Fruit fly (Drosophila melanogaster) whole organism, adult: Measurements from ENCODE around the gene MnM.
A peak's percentile ranks its signal among the peaks of the same experiment; 100 is the strongest.

Experiments used
- CG11617 ChIP-seq: fragments of 200-800 bp; sonication (Bioruptor generic); optimal IDR thresholded peaks from 2 replicates; lab custom pipeline; 2017; ENCODE audit warnings: mild to moderate bottlenecking, missing biosample characterization, missing genetic modification reagents, missing genetic modification characterization
- CG12768 ChIP-seq: fragments of 200-800 bp; sonication (Bioruptor generic); optimal IDR thresholded peaks from 2 replicates; lab custom pipeline; 2017; ENCODE audit warnings: missing biosample characterization, missing genetic modification characterization, mild to moderate bottlenecking, moderate library complexity, missing genetic modification reagents
- CG14711 ChIP-seq: fragments of 200-800 bp; sonication (Bioruptor generic); optimal IDR thresholded peaks from 2 replicates; lab custom pipeline; 2018; ENCODE audit warnings: missing biosample characterization, mild to moderate bottlenecking, missing genetic modification characterization, moderate library complexity
- CG1620 ChIP-seq: fragments of 200-800 bp; sonication (Bioruptor generic); optimal IDR thresholded peaks from 2 replicates; lab custom pipeline; 2016; ENCODE audit warnings: missing biosample characterization, missing genetic modification characterization
- CG33017 ChIP-seq: fragments of 200-800 bp; sonication (Bioruptor generic); optimal IDR thresholded peaks from 2 replicates; lab custom pipeline; 2018; ENCODE audit warnings: missing biosample characterization, mild to moderate bottlenecking, missing genetic modification characterization, moderate library complexity
- CG5204 ChIP-seq: fragments of 200-800 bp; sonication (Bioruptor generic); optimal IDR thresholded peaks from 2 replicates; lab custom pipeline; 2016; ENCODE audit warnings: missing biosample characterization, missing genetic modification characterization
- CG7045 ChIP-seq: fragments of 200-800 bp; sonication (Bioruptor generic); optimal IDR thresholded peaks from 2 replicates; lab custom pipeline; 2017; ENCODE audit warnings: missing biosample characterization, mild to moderate bottlenecking, missing genetic modification characterization
- CG7101 ChIP-seq: fragments of 200-800 bp; sonication (Bioruptor generic); optimal IDR thresholded peaks from 2 replicates; lab custom pipeline; 2018; ENCODE audit warnings: missing biosample characterization, mild to moderate bottlenecking, missing genetic modification characterization, moderate library complexity
- Clk ChIP-seq: fragments of 200-800 bp; sonication (Bioruptor generic); optimal IDR thresholded peaks from 2 replicates; lab custom pipeline; 2017; ENCODE audit warnings: missing biosample characterization, missing genetic modification characterization
- Crg-1 ChIP-seq: fragments of 200-800 bp; sonication (Bioruptor generic); optimal IDR thresholded peaks from 2 replicates; lab custom pipeline; 2016; ENCODE audit warnings: missing biosample characterization, missing genetic modification characterization
- Hr96 ChIP-seq: fragments of 200-800 bp; sonication (Bioruptor generic); optimal IDR thresholded peaks from 2 replicates; lab custom pipeline; 2016; ENCODE audit warnings: missing biosample characterization, missing genetic modification characterization
- Mnt ChIP-seq: fragments of 200-800 bp; sonication (Bioruptor generic); optimal IDR thresholded peaks from 2 replicates; lab custom pipeline; 2016; ENCODE audit warnings: missing biosample characterization, mild to moderate bottlenecking, missing genetic modification characterization
- bab1 ChIP-seq: fragments of 200-800 bp; sonication (Bioruptor generic); optimal IDR thresholded peaks from 3 replicates; lab custom pipeline; 2019; ENCODE audit warnings: missing biosample characterization, mild to moderate bottlenecking, missing genetic modification characterization, moderate library complexity
- cic ChIP-seq: fragments of 200-800 bp; sonication (Bioruptor generic); optimal IDR thresholded peaks from 2 replicates; lab custom pipeline; 2017; ENCODE audit warnings: missing biosample characterization, mild to moderate bottlenecking, missing genetic modification characterization, moderate library complexity
- cnc ChIP-seq, 2 experiments: fragments of >200 bp; optimal IDR thresholded peaks; 2 replicates each; lab custom pipeline; 2017
- kay ChIP-seq: fragments of 200-800 bp; sonication (Bioruptor generic); peaks from one replicate; lab custom pipeline; 2016; ENCODE audit warnings: missing biosample characterization, missing genetic modification characterization, borderline replicate concordance
- ovo ChIP-seq: fragments of 200-800 bp; sonication (Bioruptor generic); optimal IDR thresholded peaks from 2 replicates; lab custom pipeline; 2016; ENCODE audit warnings: missing biosample characterization, missing genetic modification characterization
- pad ChIP-seq: fragments of 200-800 bp; sonication (Bioruptor generic); optimal IDR thresholded peaks from 3 replicates; lab custom pipeline; 2017; ENCODE audit warnings: missing biosample characterization, missing genetic modification characterization, mild to moderate bottlenecking, moderate library complexity, missing genetic modification reagents
- tj ChIP-seq: fragments of 200-800 bp; sonication (Bioruptor generic); optimal IDR thresholded peaks from 3 replicates; lab custom pipeline; 2017; ENCODE audit warnings: missing biosample characterization, mild to moderate bottlenecking, missing genetic modification characterization, moderate library complexity
- toe ChIP-seq: fragments of 200-800 bp; sonication (Bioruptor generic); optimal IDR thresholded peaks from 2 replicates; lab custom pipeline; 2016; ENCODE audit warnings: missing biosample characterization, missing genetic modification characterization

Gene MnM

dm6 chr3L:3192912-3193311 lies 14.5 kb upstream of the MnM start, which contains the start of gene Hsp83:
Gene Hsp83, plus strand, starts transcription at chr3L:3192969.
- TF ChIP-seq tj (GFP tag; lab: Kevin White, UChicago): peak; percentile 87
- peak; percentile 91 for TF ChIP-seq pad (GFP tag; lab: Kevin White, UChicago)
- peak; percentile 99 for TF ChIP-seq cic (GFP tag; lab: Kevin White, UChicago)
- TF ChIP-seq Mnt (GFP tag; lab: Kevin White, UChicago): peak; percentile 98
- peak; percentile 99 for TF ChIP-seq CG12768 (GFP tag; lab: Kevin White, UChicago)
- TF ChIP-seq CG7045: peak; percentile 99
- peak; percentile 96 for TF ChIP-seq ovo (GFP tag; lab: Kevin White, UChicago)
- peak; percentile 99 for TF ChIP-seq CG11617 (GFP tag; lab: Kevin White, UChicago)
- TF ChIP-seq bab1 (GFP tag; lab: Kevin White, UChicago): peak; percentile 98
- peak; percentile 92 for TF ChIP-seq Clk (GFP tag; lab: Kevin White, UChicago)
- TF ChIP-seq CG14711: peak; percentile 86
- TF ChIP-seq cnc (optimal IDR thresholded peaks at IDR 0.05; lab: Kevin White, UChicago): no peak
- TF ChIP-seq Hr96 (GFP tag; lab: Kevin White, UChicago): peak; percentile 97
- TF ChIP-seq toe (GFP tag; lab: Kevin White, UChicago): peak; percentile 86
- peak; percentile 91 for TF ChIP-seq CG1620 (GFP tag; lab: Kevin White, UChicago)
- peak; percentile 99 for TF ChIP-seq CG7101 (tag; lab: Kevin White, UChicago)
- peak; percentile 98 for TF ChIP-seq kay (GFP tag; lab: Kevin White, UChicago)
- peak; percentile 99 for TF ChIP-seq CG33017 (tag; lab: Kevin White, UChicago)
- peak; percentile 96 for TF ChIP-seq CG5204 (GFP tag; lab: Kevin White, UChicago)
- peak; percentile 99 for TF ChIP-seq Crg-1

dm6 chr3L:3192333-3192894 lies 14.0 kb upstream of the MnM start, which contains the start of gene CG14965:
Gene CG14965, minus strand, starts transcription at chr3L:3192491.
- TF ChIP-seq Clk (GFP tag; lab: Kevin White, UChicago): no peak
- TF ChIP-seq kay (GFP tag; lab: Kevin White, UChicago): no peak
- no peak for TF ChIP-seq ovo (GFP tag; lab: Kevin White, UChicago)
- no peak for TF ChIP-seq cic (GFP tag; lab: Kevin White, UChicago)

- no peak for TF ChIP-seq CG7101 (tag; lab: Kevin White, UChicago)
Measured at dm6 chr3L:3189647-3190046, 11.3 kb upstream of the MnM start, which contains the start of the genes CG42525 and CG14958. Gene CG42525, minus strand, starts transcription at chr3L:3189747. Gene CG14958, plus strand, starts transcription at chr3L:3189978.

- TF ChIP-seq CG12768 (GFP tag; lab: Kevin White, UChicago) (peak; percentile 11), CG1620 (GFP tag; lab: Kevin White, UChicago) (no peak), Mnt (GFP tag; lab: Kevin White, UChicago) (no peak), CG7045 (peak; percentile 55), CG33017 (tag; lab: Kevin White, UChicago) (no peak), CG14711 (no peak), CG7101 (tag; lab: Kevin White, UChicago) (no peak)
Measured at dm6 chr3L:3187263-3187662, 8.9 kb upstream of the MnM start, which contains the start of gene CG14957. Gene CG14957, plus strand, starts transcription at chr3L:3187563.

dm6 chr3L:3186364-3186763 lies 8.0 kb upstream of the MnM start, which contains the start of gene CG32284:
Gene CG32284, plus strand, starts transcription at chr3L:3186664.
- TF ChIP-seq kay (GFP tag; lab: Kevin White, UChicago): no peak
- TF ChIP-seq bab1 (GFP tag; lab: Kevin White, UChicago): no peak
- TF ChIP-seq Mnt (GFP tag; lab: Kevin White, UChicago): no peak
- no peak for TF ChIP-seq ovo (GFP tag; lab: Kevin White, UChicago)
- no peak for TF ChIP-seq CG7045
- no peak for TF ChIP-seq CG11617 (GFP tag; lab: Kevin White, UChicago)
- no peak for TF ChIP-seq pad (GFP tag; lab: Kevin White, UChicago)
- TF ChIP-seq tj (GFP tag; lab: Kevin White, UChicago): no peak
- TF ChIP-seq Clk (GFP tag; lab: Kevin White, UChicago): no peak
- no peak for TF ChIP-seq toe (GFP tag; lab: Kevin White, UChicago)
- TF ChIP-seq cnc (optimal IDR thresholded peaks at IDR 0.05; lab: Kevin White, UChicago): no peak
- TF ChIP-seq cic (GFP tag; lab: Kevin White, UChicago): no peak
- no peak for TF ChIP-seq Hr96 (GFP tag; lab: Kevin White, UChicago)
- TF ChIP-seq Crg-1: no peak

- TF ChIP-seq toe (GFP tag; lab: Kevin White, UChicago) (no peak), tj (GFP tag; lab: Kevin White, UChicago) (no peak), Clk (GFP tag; lab: Kevin White, UChicago) (no peak), CG7101 (tag; lab: Kevin White, UChicago) (no peak), pad (GFP tag; lab: Kevin White, UChicago) (no peak), kay (GFP tag; lab: Kevin White, UChicago) (no peak), Mnt (GFP tag; lab: Kevin White, UChicago) (no peak), Hr96 (GFP tag; lab: Kevin White, UChicago) (no peak), CG5204 (GFP tag; lab: Kevin White, UChicago) (no peak), CG7045 (no peak), CG33017 (tag; lab: Kevin White, UChicago) (no peak), cnc (optimal IDR thresholded peaks at IDR 0.05; lab: Kevin White, UChicago) (no peak), Crg-1 (no peak)
Measured at dm6 chr3L:3184104-3184503, 5.7 kb upstream of the MnM start, which contains the start of gene CG42494. Gene CG42494, plus strand, starts transcription at chr3L:3184404.
